Fruit fly (Drosophila melanogaster) whole organism, embryonic: ENCODE results near the gene CG43245.

Source experiments
- Aef1 ChIP-seq: fragments of 200-800 bp; sonication (Bioruptor generic); IDR thresholded peaks from 3 replicates; pipeline ENCODE4 v1.3.6; 2022; ENCODE audit warnings: missing biosample characterization, missing genetic modification characterization
- Atf-2 ChIP-seq: fragments of 200-800 bp; sonication (Bioruptor generic); optimal IDR thresholded peaks from 2 replicates; lab custom pipeline; 2016; ENCODE audit warnings: missing biosample characterization, missing genetic modification characterization
- CG10267 ChIP-seq: fragments of 200-800 bp; sonication (Bioruptor generic); optimal IDR thresholded peaks from 2 replicates; lab custom pipeline; 2018; ENCODE audit warnings: missing biosample characterization, mild to moderate bottlenecking, missing genetic modification characterization, moderate library complexity
- CG10274 ChIP-seq: fragments of 200-800 bp; sonication (Bioruptor generic); optimal IDR thresholded peaks from 3 replicates; lab custom pipeline; 2017; ENCODE audit warnings: missing biosample characterization, mild to moderate bottlenecking, missing genetic modification characterization
- CG10543 ChIP-seq: fragments of 200-800 bp; sonication (Bioruptor generic); optimal IDR thresholded peaks from 3 replicates; lab custom pipeline; 2017; ENCODE audit warnings: missing biosample characterization, mild to moderate bottlenecking, missing genetic modification characterization, moderate library complexity
- CG11504 ChIP-seq: fragments of 200-800 bp; sonication (Bioruptor generic); optimal IDR thresholded peaks from 3 replicates; lab custom pipeline; 2019; ENCODE audit warnings: missing biosample characterization, mild to moderate bottlenecking, missing genetic modification characterization, moderate library complexity
- CG11560 ChIP-seq: fragments of 200-800 bp; sonication (Bioruptor generic); IDR thresholded peaks from 3 replicates; pipeline ENCODE4 v1.3.6; 2022; ENCODE audit warnings: missing biosample characterization, missing genetic modification characterization
- CG1233 ChIP-seq: fragments of 200-800 bp; sonication (Bioruptor generic); optimal IDR thresholded peaks from 4 replicates; lab custom pipeline; 2018; ENCODE audit warnings: missing biosample characterization, mild to moderate bottlenecking, missing genetic modification characterization
- CG12391 ChIP-seq: fragments of 200-800 bp; sonication (Bioruptor generic); optimal IDR thresholded peaks from 3 replicates; lab custom pipeline; 2018; ENCODE audit warnings: missing biosample characterization, mild to moderate bottlenecking, missing genetic modification characterization, moderate library complexity
- CG1529 ChIP-seq: fragments of 200-800 bp; sonication (Bioruptor generic); optimal IDR thresholded peaks from 3 replicates; lab custom pipeline; 2018; ENCODE audit warnings: missing biosample characterization, missing genetic modification characterization
- CG15601 ChIP-seq: fragments of 200-800 bp; sonication (Bioruptor generic); optimal IDR thresholded peaks from 3 replicates; lab custom pipeline; 2019; ENCODE audit warnings: missing biosample characterization, mild to moderate bottlenecking, missing genetic modification characterization, moderate library complexity
- CG17328 ChIP-seq: fragments of 200-800 bp; sonication (Bioruptor generic); IDR thresholded peaks from 2 replicates; pipeline ENCODE4 v1.3.6; 2022; ENCODE audit warnings: missing biosample characterization, missing genetic modification characterization
- CG2875 ChIP-seq: fragments of 200-800 bp; sonication (Bioruptor generic); optimal IDR thresholded peaks from 2 replicates; lab custom pipeline; 2017; ENCODE audit warnings: missing biosample characterization, mild to moderate bottlenecking, missing genetic modification characterization, missing genetic modification reagents
- CG7786 ChIP-seq: fragments of 200-800 bp; sonication (Bioruptor generic); optimal IDR thresholded peaks from 2 replicates; lab custom pipeline; 2016; ENCODE audit warnings: missing biosample characterization, missing genetic modification characterization
- CG8089 ChIP-seq: fragments of 200-800 bp; sonication (Bioruptor generic); optimal IDR thresholded peaks from 3 replicates; lab custom pipeline; 2016; ENCODE audit warnings: missing biosample characterization, missing genetic modification characterization
- CG8359 ChIP-seq: fragments of 200-800 bp; sonication (Bioruptor generic); optimal IDR thresholded peaks from 2 replicates; lab custom pipeline; 2017; ENCODE audit warnings: missing biosample characterization, mild to moderate bottlenecking, missing genetic modification characterization, borderline replicate concordance
- CG9876 ChIP-seq: fragments of 200-800 bp; sonication (Bioruptor generic); optimal IDR thresholded peaks from 2 replicates; lab custom pipeline; 2016; ENCODE audit warnings: missing biosample characterization, missing genetic modification characterization
- D ChIP-seq, 2 experiments: fragments of 200-800 bp in 1 of 2; fragments of >200 bp in 1 of 2; sonication (Bioruptor generic) in 1 of 2; optimal IDR thresholded peaks; 2 replicates in 1 of 2; 3 replicates in 1 of 2; lab custom pipeline; 2017; ENCODE audit warnings: mild to moderate bottlenecking in 1 of 2, missing biosample characterization in 1 of 2, missing genetic modification characterization in 1 of 2, missing genetic modification reagents in 1 of 2
- Dbx ChIP-seq: fragments of 200-800 bp; sonication (Bioruptor generic); IDR thresholded peaks from 3 replicates; pipeline ENCODE4 v1.3.6; 2022; ENCODE audit warnings: missing biosample characterization, missing genetic modification characterization
- H15 ChIP-seq: fragments of 200-800 bp; sonication (Bioruptor generic); IDR thresholded peaks from 3 replicates; pipeline ENCODE4 v1.3.6; 2022; ENCODE audit warnings: missing biosample characterization, missing genetic modification characterization
- Lpt ChIP-seq: fragments of >200 bp; optimal IDR thresholded peaks from 2 replicates; lab custom pipeline; 2018; ENCODE audit warnings: missing biosample characterization, missing genetic modification characterization
- Mad ChIP-seq: fragments of 200-800 bp; sonication (Bioruptor generic); optimal IDR thresholded peaks from 2 replicates; lab custom pipeline; 2016; ENCODE audit warnings: missing biosample characterization, missing genetic modification characterization
- Ssrp ChIP-seq: fragments of 200-800 bp; sonication (Bioruptor generic); optimal IDR thresholded peaks from 2 replicates; lab custom pipeline; 2018; ENCODE audit warnings: missing biosample characterization, mild to moderate bottlenecking, missing genetic modification characterization, moderate library complexity
- ap ChIP-seq: fragments of 200-800 bp; sonication (Bioruptor generic); IDR thresholded peaks from 2 replicates; pipeline ENCODE4 v1.3.6; 2022; ENCODE audit warnings: missing biosample characterization, missing genetic modification characterization
- ase ChIP-seq: fragments of 200-800 bp; sonication (Bioruptor generic); IDR thresholded peaks from 3 replicates; pipeline ENCODE4 v1.3.6; 2022; ENCODE audit warnings: missing biosample characterization, missing genetic modification characterization
- az2 ChIP-seq: fragments of 200-800 bp; sonication (Bioruptor generic); optimal IDR thresholded peaks from 3 replicates; lab custom pipeline; 2016; ENCODE audit warnings: missing biosample characterization, missing genetic modification characterization
- bcd ChIP-seq: fragments of 200-800 bp; sonication (Bioruptor generic); optimal IDR thresholded peaks from 2 replicates; lab custom pipeline; 2017; ENCODE audit warnings: missing biosample characterization, mild to moderate bottlenecking, missing genetic modification characterization
- bsh ChIP-seq, 2 experiments: fragments of 200-800 bp; sonication (Bioruptor generic); optimal IDR thresholded peaks; 2 replicates each; lab custom pipeline; 2017 to 2018; ENCODE audit warnings: mild to moderate bottlenecking in 2 of 2, missing biosample characterization in 2 of 2, missing genetic modification characterization in 2 of 2, moderate library complexity in 1 of 2
- cad ChIP-seq: fragments of >200 bp; optimal IDR thresholded peaks from 2 replicates; lab custom pipeline; 2017; ENCODE audit warnings: missing biosample characterization, missing genetic modification characterization
- ci ChIP-seq: fragments of 200-800 bp; sonication (Bioruptor generic); IDR thresholded peaks from 3 replicates; pipeline ENCODE4 v1.3.6; 2022; ENCODE audit warnings: missing biosample characterization, missing genetic modification characterization
- da ChIP-seq: fragments of 200-800 bp; sonication (Bioruptor generic); optimal IDR thresholded peaks from 2 replicates; lab custom pipeline; 2016; ENCODE audit warnings: missing biosample characterization, missing genetic modification characterization
- dati ChIP-seq: fragments of 200-800 bp; sonication (Bioruptor generic); IDR thresholded peaks from 2 replicates; pipeline ENCODE4 v1.3.6; 2022; ENCODE audit warnings: missing biosample characterization, missing genetic modification characterization
- emc ChIP-seq: fragments of 200-800 bp; sonication (Bioruptor generic); optimal IDR thresholded peaks from 2 replicates; lab custom pipeline; 2016; ENCODE audit warnings: missing biosample characterization, missing genetic modification characterization
- grau ChIP-seq: fragments of 200-800 bp; optimal IDR thresholded peaks from 3 replicates; lab custom pipeline; 2019; ENCODE audit warnings: missing biosample characterization, mild to moderate bottlenecking, missing genetic modification characterization, moderate library complexity
- hbn ChIP-seq: fragments of 200-800 bp; sonication (Bioruptor generic); IDR thresholded peaks from 2 replicates; pipeline ENCODE4 v1.3.6; 2022; ENCODE audit warnings: missing biosample characterization, missing genetic modification characterization; ENCODE audit not compliant: partially characterized antibody
- ken ChIP-seq: fragments of 200-800 bp; sonication (Bioruptor generic); IDR thresholded peaks from 3 replicates; pipeline ENCODE4 v1.3.6; 2022; ENCODE audit warnings: missing biosample characterization, missing genetic modification characterization
- lola ChIP-seq, 3 experiments: fragments of >200 bp in 2 of 3; fragments of 200-800 bp in 1 of 3; sonication (Bioruptor generic) in 1 of 3; optimal IDR thresholded peaks; 2 replicates each; lab custom pipeline; 2017 to 2019; ENCODE audit warnings: missing biosample characterization in 3 of 3, missing genetic modification characterization in 3 of 3, mild to moderate bottlenecking in 1 of 3, moderate library complexity in 1 of 3
- luna ChIP-seq: fragments of 200-800 bp; sonication (Bioruptor generic); optimal IDR thresholded peaks from 2 replicates; lab custom pipeline; 2016; ENCODE audit warnings: missing biosample characterization, missing genetic modification characterization
- pita ChIP-seq: fragments of 200-800 bp; sonication (Bioruptor generic); optimal IDR thresholded peaks from 2 replicates; lab custom pipeline; 2017; ENCODE audit warnings: missing biosample characterization, mild to moderate bottlenecking, missing genetic modification characterization
- salm ChIP-seq: fragments of 200-800 bp; sonication (Bioruptor generic); optimal IDR thresholded peaks from 2 replicates; lab custom pipeline; 2018; ENCODE audit warnings: missing biosample characterization, mild to moderate bottlenecking, missing genetic modification characterization
- shn ChIP-seq: fragments of 200-800 bp; sonication (Bioruptor generic); optimal IDR thresholded peaks from 3 replicates; lab custom pipeline; 2016; ENCODE audit warnings: missing biosample characterization, missing genetic modification characterization
- sima ChIP-seq: fragments of 200-800 bp; sonication (Bioruptor generic); optimal IDR thresholded peaks from 2 replicates; lab custom pipeline; 2016; ENCODE audit warnings: missing biosample characterization, missing genetic modification characterization
- sqz ChIP-seq: fragments of 200-800 bp; sonication (Bioruptor generic); optimal IDR thresholded peaks from 3 replicates; lab custom pipeline; 2018; ENCODE audit warnings: missing biosample characterization, mild to moderate bottlenecking, missing genetic modification characterization
- sr ChIP-seq: fragments of 200-800 bp; sonication (Bioruptor generic); IDR thresholded peaks from 3 replicates; pipeline ENCODE4 v1.3.6; 2022; ENCODE audit warnings: missing biosample characterization, missing genetic modification characterization
- ssp ChIP-seq: fragments of 200-800 bp; sonication (Bioruptor generic); IDR thresholded peaks from 2 replicates; pipeline ENCODE4 v1.3.6; 2022; ENCODE audit warnings: missing biosample characterization, missing genetic modification characterization
- tna ChIP-seq: fragments of 200-800 bp; sonication (Bioruptor generic); IDR thresholded peaks from 2 replicates; pipeline ENCODE4 v1.3.6; 2022; ENCODE audit warnings: missing biosample characterization, missing genetic modification characterization; ENCODE audit not compliant: partially characterized antibody
- toy ChIP-seq: fragments of 200-800 bp; sonication (Bioruptor generic); IDR thresholded peaks from 2 replicates; pipeline ENCODE4 v1.3.6; 2022; ENCODE audit warnings: missing biosample characterization, missing genetic modification characterization
- vnd ChIP-seq: fragments of 200-800 bp; sonication (Bioruptor generic); IDR thresholded peaks from 3 replicates; pipeline ENCODE4 v1.3.6; 2022; ENCODE audit warnings: missing biosample characterization, missing genetic modification characterization; ENCODE audit not compliant: partially characterized antibody

Gene CG43245

dm6 chr3L:10738347-10739108 is 33.2 kb upstream of the CG43245 start (continued):
- TF ChIP-seq Aef1 (GFP tag; lab: Robert Waterston, UW) (peak; percentile 85), bcd (peak; percentile 86), CG9876 (GFP tag; lab: Kevin White, UChicago) (no peak), CG11504 (peak; percentile 94), CG1529 (GFP tag; lab: Kevin White, UChicago) (no peak), ci (GFP tag; lab: Robert Waterston, UW) (peak; percentile 70), D (optimal IDR thresholded peaks at IDR 0.05; lab: Kevin White, UChicago) (no peak), D (GFP tag; optimal IDR thresholded peaks at IDR 0.05; lab: Kevin White, UChicago) (peak; percentile 85), CG17328 (GFP tag; lab: Robert Waterston, UW) (peak; percentile 66; the same call in 1 of the 2 replicates), ssp (GFP tag; lab: Robert Waterston, UW) (peak; percentile 67), sima (GFP tag; lab: Kevin White, UChicago) (no peak), CG1233 (peak; percentile 72), grau (tag; lab: Kevin White, UChicago) (peak; percentile 90), Mad (GFP tag; lab: Kevin White, UChicago) (no peak), Ssrp (tag; lab: Kevin White, UChicago) (peak; percentile 82), emc (GFP tag; lab: Kevin White, UChicago) (no peak), ase (peak; percentile 63; the same call in 1 of the 3 replicates), CG12391 (tag; lab: Kevin White, UChicago) (peak; percentile 87), tna (GFP tag; lab: Robert Waterston, UW) (no peak), salm (tag; lab: Kevin White, UChicago) (peak; percentile 38), CG2875 (GFP tag; lab: Kevin White, UChicago) (peak; percentile 57), CG11560 (peak; percentile 79), pita (GFP tag; lab: Kevin White, UChicago) (no peak), CG10543 (GFP tag; lab: Kevin White, UChicago) (peak; percentile 83), shn (GFP tag; lab: Kevin White, UChicago) (peak; percentile 9), H15 (peak; percentile 85), CG7786 (GFP tag; lab: Kevin White, UChicago) (no peak), toy (GFP tag; lab: Robert Waterston, UW) (peak; percentile 54; the same call in 1 of the 2 replicates), CG10267 (tag; lab: Kevin White, UChicago) (peak; percentile 86), ap (GFP tag; lab: Robert Waterston, UW) (peak; percentile 86), hbn (GFP tag; lab: Robert Waterston, UW) (no peak), Atf-2 (GFP tag; lab: Kevin White, UChicago) (peak; percentile 36), luna (GFP tag; lab: Kevin White, UChicago) (no peak), cad (GFP tag; lab: Kevin White, UChicago) (no peak), sr (GFP tag; lab: Robert Waterston, UW) (0 out of 3 replicates have a peak, but pooled peaks have one; percentile 47), bsh (GFP tag; optimal IDR thresholded peaks at IDR 0.05; lab: Kevin White, UChicago) (peak in 1 of 2 experiments; percentile 77), CG8359 (GFP tag; lab: Kevin White, UChicago) (peak; percentile 29), da (no peak), dati (GFP tag; lab: Robert Waterston, UW) (peak; percentile 25; the same call in 1 of the 2 replicates), Lpt (GFP tag; lab: Kevin White, UChicago) (no peak), az2 (GFP tag; lab: Kevin White, UChicago) (peak; percentile 68), CG15601 (tag; lab: Kevin White, UChicago) (peak; percentile 62), ken (peak; percentile 40; the same call in 2 of the 3 replicates), lola (GFP tag; optimal IDR thresholded peaks at IDR 0.05; lab: Kevin White, UChicago) (peak in 1 of 3 experiments; percentile 75), Dbx (GFP tag; lab: Robert Waterston, UW) (peak; percentile 79), vnd (GFP tag; lab: Robert Waterston, UW) (no peak), CG10274 (GFP tag; lab: Kevin White, UChicago) (peak; percentile 22), CG8089 (no peak), sqz (peak; percentile 50)
